Fruit fly (Drosophila melanogaster): ENCODE results near the gene CG8051.

Gene CG8051

DNA sequence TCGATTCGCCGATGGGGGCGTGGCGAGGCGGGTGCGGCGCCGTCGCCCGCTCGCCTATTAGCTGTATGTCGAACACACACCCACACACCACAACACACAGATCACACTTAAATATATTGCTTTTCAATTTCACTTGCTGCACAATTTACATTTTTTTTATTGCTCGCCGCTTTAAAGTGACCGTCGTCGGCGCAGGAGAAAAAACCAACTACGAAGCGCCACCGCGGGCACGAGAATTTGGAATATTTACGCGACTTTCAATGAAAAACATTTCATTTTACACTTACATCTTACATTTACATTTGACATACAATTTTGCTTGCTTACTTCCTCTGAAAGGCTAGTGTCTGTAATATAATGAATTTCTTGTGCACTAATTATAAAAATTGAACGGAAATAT is 46.7 kb downstream of the CG8051 start, which contains the start of gene rictor:
TSS of gene rictor (minus strand) at position 170 of the 400 bp plus-strand sequence.
- TF ChIP-seq noc (tag; optimal IDR thresholded peaks at IDR 0.05), result no peak

DNA sequence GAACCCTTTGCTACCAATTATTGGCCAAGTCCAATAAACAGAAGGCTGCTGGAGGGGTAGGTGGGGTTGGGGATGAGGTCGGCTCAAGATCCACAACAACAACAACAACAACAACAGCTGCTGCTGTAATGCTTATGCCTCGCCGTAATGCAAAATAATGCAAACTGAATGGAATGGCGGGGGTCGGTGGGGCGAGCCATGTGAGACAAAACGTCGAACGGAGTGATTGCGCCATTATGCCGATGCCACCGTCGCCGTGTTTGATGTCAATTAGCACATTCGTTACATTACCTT is 47.1 kb downstream of the CG8051 start:
- TF ChIP-seq noc (tag; optimal IDR thresholded peaks at IDR 0.05), result no peak

DNA sequence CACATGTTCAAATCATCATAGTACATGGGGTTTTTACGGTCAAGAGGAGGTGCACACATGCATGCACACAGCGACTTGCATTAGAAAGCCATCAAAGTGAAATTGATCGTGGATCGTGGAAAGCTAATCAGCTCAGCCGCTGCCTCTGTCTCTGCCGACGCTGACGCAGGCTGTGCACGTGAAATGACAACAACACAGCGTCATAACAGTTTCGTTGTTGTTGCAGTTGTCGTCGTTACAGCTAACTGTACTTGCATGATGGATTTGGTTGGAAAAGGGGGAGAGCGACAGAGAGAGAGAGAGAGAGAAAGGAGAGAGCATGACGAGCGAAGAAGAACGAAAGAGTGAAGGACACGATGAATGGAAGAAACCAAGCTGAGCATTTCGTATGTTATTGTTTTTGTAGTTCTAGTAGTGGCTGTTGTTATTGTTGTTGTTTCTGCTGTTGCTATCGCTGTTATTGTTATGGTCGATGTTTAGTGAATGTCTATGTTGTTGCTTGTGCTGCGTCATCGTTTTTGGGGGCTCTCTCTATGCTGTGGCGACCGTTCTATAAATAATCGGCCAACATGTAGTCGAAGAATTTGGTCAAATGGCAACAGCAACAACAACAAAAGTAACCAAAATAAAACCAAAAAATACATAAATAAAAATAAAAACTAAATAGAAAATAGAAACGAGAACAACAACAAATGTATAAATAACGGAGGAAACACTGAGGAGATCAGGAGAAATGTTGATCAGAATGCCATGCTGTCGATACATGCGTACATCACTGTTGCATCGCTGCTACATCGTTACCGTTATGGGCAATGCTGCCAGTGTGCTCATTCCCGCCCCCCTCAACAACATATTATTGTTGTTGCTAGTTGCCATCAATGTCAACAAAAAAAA is 47.7 kb downstream of the CG8051 start:
- TF ChIP-seq noc (tag; optimal IDR thresholded peaks at IDR 0.05), result no peak
